Worm (Caenorhabditis elegans): ENCODE data around the gene C23G10.10.

DNA sequence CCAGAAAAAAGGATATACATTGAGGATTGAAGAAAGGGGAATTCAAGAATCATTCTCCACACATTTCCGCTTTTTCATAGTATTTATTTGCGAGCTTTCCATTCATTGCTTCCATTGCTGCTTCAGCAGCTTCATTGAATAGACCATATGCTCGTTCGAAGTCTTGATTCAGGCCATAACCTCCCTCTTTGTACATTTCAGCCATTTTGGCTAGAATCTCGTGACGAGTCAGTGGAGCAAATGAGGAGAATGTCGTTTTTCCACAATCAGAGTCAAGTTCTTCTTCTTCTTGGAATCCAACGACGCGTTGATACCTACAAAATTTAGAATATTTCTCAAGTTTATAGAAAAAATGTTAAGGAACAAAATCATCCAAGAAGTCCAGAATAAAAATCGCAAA is 48.6 kb downstream of the C23G10.10 start:
- no peak for TF ChIP-seq pha-4 (tag; optimal IDR thresholded peaks at IDR 0.05)
- TF ChIP-seq egl-27 (tag; optimal IDR thresholded peaks at IDR 0.05): no peak
- TF ChIP-seq fkh-2 (tag; optimal IDR thresholded peaks at IDR 0.05): no peak
- TF ChIP-seq unc-39 (tag; optimal IDR thresholded peaks at IDR 0.05): no peak
- TF ChIP-seq fkh-10 (GFP tag; optimal IDR thresholded peaks at IDR 0.05): no peak
- TF ChIP-seq unc-62 (GFP tag; optimal IDR thresholded peaks at IDR 0.05): no peak
- no peak for TF ChIP-seq lsy-12 (tag; optimal IDR thresholded peaks at IDR 0.05)
- TF ChIP-seq nhr-12 (tag; optimal IDR thresholded peaks at IDR 0.05): no peak

Data from whole organism, L3 larva.